Worm (Caenorhabditis elegans): ENCODE measurements around the gene F56B3.11.

Gene F56B3.11

ce11 chrIV:756956-757355, 39.4 kb downstream of the F56B3.11 start:
- TF ChIP-seq unc-62 (GFP tag; optimal IDR thresholded peaks at IDR 0.05): no peak

ce11 chrIV:756421-756820, 40.0 kb downstream of the F56B3.11 start, which contains the start of gene srt-23:
Gene srt-23, plus strand, starts transcription at chrIV:756721.
- no peak for TF ChIP-seq unc-62 (GFP tag; optimal IDR thresholded peaks at IDR 0.05)

- no peak for TF ChIP-seq unc-62 (GFP tag; optimal IDR thresholded peaks at IDR 0.05)
These were observed 41.9 kb downstream of the F56B3.11 start for ce11 chrIV:754357-754972.

ce11 chrIV:749557-749956, 46.8 kb downstream of the F56B3.11 start:
- no peak for TF ChIP-seq unc-62 (GFP tag; optimal IDR thresholded peaks at IDR 0.05)

ce11 chrIV:746333-746732, 50.0 kb downstream of the F56B3.11 start:
- TF ChIP-seq unc-62 (GFP tag; optimal IDR thresholded peaks at IDR 0.05): no peak

Measured in whole organism, dauer.